Fruit fly (Drosophila melanogaster) whole organism, embryonic: ENCODE data around the gene dor.
A peak's percentile ranks its signal among the peaks of the same experiment; 100 is the strongest.

ENCODE experiments used
- CG2116 ChIP-seq: fragments of 200-800 bp; sonication (Bioruptor generic); optimal IDR thresholded peaks from 3 replicates; lab custom pipeline; 2018; ENCODE audit warnings: missing biosample characterization, mild to moderate bottlenecking, missing genetic modification characterization
- CG8388 ChIP-seq: fragments of 200-800 bp; sonication (Bioruptor generic); optimal IDR thresholded peaks from 2 replicates; lab custom pipeline; 2019; ENCODE audit warnings: missing biosample characterization, mild to moderate bottlenecking, missing genetic modification characterization, moderate library complexity
- CG8924 ChIP-seq: fragments of 200-800 bp; optimal IDR thresholded peaks from 3 replicates; lab custom pipeline; 2019; ENCODE audit warnings: missing biosample characterization, mild to moderate bottlenecking, missing genetic modification characterization, moderate library complexity

DNA sequence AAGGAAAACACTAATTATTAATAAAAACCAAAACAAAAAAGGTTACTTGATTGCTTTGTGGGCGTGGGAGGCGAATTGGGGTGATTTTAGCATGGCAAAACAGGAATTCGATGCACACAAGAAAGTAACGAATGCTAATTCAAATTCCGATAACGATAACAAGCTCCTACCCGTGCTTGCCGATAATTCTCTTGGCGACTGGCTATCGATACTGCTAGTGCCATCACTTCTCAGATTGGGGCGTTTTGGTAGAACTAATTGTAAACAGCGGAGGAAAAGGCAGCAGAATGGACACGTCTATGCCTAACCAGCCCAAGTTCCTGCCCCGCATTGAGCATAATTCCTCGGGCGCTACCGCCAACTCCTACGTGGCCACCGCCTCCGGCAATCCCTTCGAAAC lies at the start of gene dor:
- TF ChIP-seq CG8388: no peak
- TF ChIP-seq CG2116 (GFP tag; lab: Kevin White, UChicago): peak; percentile 92
- TF ChIP-seq CG8924 (tag; lab: Kevin White, UChicago): no peak
